Fruit fly (Drosophila melanogaster) whole organism, embryonic: Measurements from ENCODE around the gene CG18675.

Experiments
- BEAF-32 ChIP-seq: fragments of 200-800 bp; sonication (Bioruptor generic); optimal IDR thresholded peaks from 3 replicates; lab custom pipeline; 2017; ENCODE audit warnings: missing biosample characterization, missing genetic modification characterization, mild to moderate bottlenecking, moderate library complexity, missing genetic modification reagents
- CG10959 ChIP-seq: fragments of 200-800 bp; sonication (Bioruptor generic); IDR thresholded peaks from 2 replicates; pipeline ENCODE4 v1.3.6; 2022; ENCODE audit warnings: missing biosample characterization, missing genetic modification characterization
- CG10979 ChIP-seq: fragments of 200-800 bp; sonication (Bioruptor generic); optimal IDR thresholded peaks from 2 replicates; lab custom pipeline; 2018; ENCODE audit warnings: missing biosample characterization, mild to moderate bottlenecking, missing genetic modification characterization, moderate library complexity
- CG13287 ChIP-seq: fragments of 200-800 bp; sonication (Bioruptor generic); IDR thresholded peaks from 2 replicates; pipeline ENCODE4 v1.3.6; 2022; ENCODE audit warnings: missing biosample characterization, missing genetic modification characterization; ENCODE audit not compliant: partially characterized antibody
- CG13624 ChIP-seq: fragments of 200-800 bp; sonication (Bioruptor generic); optimal IDR thresholded peaks from 2 replicates; lab custom pipeline; 2016; ENCODE audit warnings: missing biosample characterization, missing genetic modification characterization
- CG14860 ChIP-seq: fragments of 200-800 bp; sonication (Bioruptor generic); IDR thresholded peaks from 3 replicates; pipeline ENCODE4 v1.3.6; 2022; ENCODE audit warnings: missing biosample characterization, missing genetic modification characterization; ENCODE audit not compliant: partially characterized antibody
- CG17361 ChIP-seq: fragments of 200-800 bp; sonication (Bioruptor generic); IDR thresholded peaks from 3 replicates; pipeline ENCODE4 v1.3.6; 2022; ENCODE audit warnings: missing biosample characterization, missing genetic modification characterization
- CG17829 ChIP-seq: fragments of 200-800 bp; optimal IDR thresholded peaks from 2 replicates; lab custom pipeline; 2019; ENCODE audit warnings: missing biosample characterization, mild to moderate bottlenecking, missing genetic modification characterization, moderate library complexity
- CG2712 ChIP-seq: fragments of 200-800 bp; optimal IDR thresholded peaks from 3 replicates; lab custom pipeline; 2019; ENCODE audit warnings: missing biosample characterization, mild to moderate bottlenecking, missing genetic modification characterization, moderate library complexity
- CG30020 ChIP-seq: fragments of 200-800 bp; optimal IDR thresholded peaks from 2 replicates; lab custom pipeline; 2019; ENCODE audit warnings: missing biosample characterization, mild to moderate bottlenecking, missing genetic modification characterization, moderate library complexity
- CG30403 ChIP-seq: fragments of 200-800 bp; sonication (Bioruptor generic); optimal IDR thresholded peaks from 3 replicates; lab custom pipeline; 2016; ENCODE audit warnings: missing biosample characterization, missing genetic modification characterization
- CG4328 ChIP-seq: fragments of 200-800 bp; sonication (Bioruptor generic); optimal IDR thresholded peaks from 3 replicates; lab custom pipeline; 2017; ENCODE audit warnings: missing biosample characterization, missing genetic modification reagents, missing genetic modification characterization
- CG43689 ChIP-seq: fragments of 200-800 bp; sonication (Bioruptor generic); IDR thresholded peaks from 2 replicates; pipeline ENCODE4 v1.3.6; 2022; ENCODE audit warnings: missing biosample characterization, missing genetic modification characterization
- CG6683 ChIP-seq: fragments of 200-800 bp; sonication (Bioruptor generic); optimal IDR thresholded peaks from 2 replicates; lab custom pipeline; 2017; ENCODE audit warnings: missing biosample characterization, mild to moderate bottlenecking, missing genetic modification characterization, missing genetic modification reagents
- CG7839 ChIP-seq: fragments of 200-800 bp; sonication (Bioruptor generic); optimal IDR thresholded peaks from 3 replicates; lab custom pipeline; 2018; ENCODE audit warnings: missing biosample characterization, mild to moderate bottlenecking, missing genetic modification characterization, moderate library complexity
- CG9797 ChIP-seq: fragments of 200-800 bp; sonication (Bioruptor generic); optimal IDR thresholded peaks from 3 replicates; lab custom pipeline; 2018; ENCODE audit warnings: missing biosample characterization, mild to moderate bottlenecking, missing genetic modification characterization
- CrebB ChIP-seq: fragments of 200-800 bp; sonication (Bioruptor generic); optimal IDR thresholded peaks from 3 replicates; lab custom pipeline; 2018; ENCODE audit warnings: missing biosample characterization, mild to moderate bottlenecking, missing genetic modification characterization
- D ChIP-seq, 2 experiments: fragments of 200-800 bp in 1 of 2; fragments of >200 bp in 1 of 2; sonication (Bioruptor generic) in 1 of 2; optimal IDR thresholded peaks; 2 replicates in 1 of 2; 3 replicates in 1 of 2; lab custom pipeline; 2017; ENCODE audit warnings: mild to moderate bottlenecking in 1 of 2, missing biosample characterization in 1 of 2, missing genetic modification characterization in 1 of 2, missing genetic modification reagents in 1 of 2
- Dip3 ChIP-seq: fragments of 200-800 bp; sonication (Bioruptor generic); optimal IDR thresholded peaks from 3 replicates; lab custom pipeline; 2016; ENCODE audit warnings: missing biosample characterization, missing genetic modification characterization
- Dp ChIP-seq: fragments of 200-800 bp; sonication (Bioruptor generic); optimal IDR thresholded peaks from 2 replicates; lab custom pipeline; 2018; ENCODE audit warnings: missing biosample characterization, mild to moderate bottlenecking, missing genetic modification characterization, moderate library complexity
- E2f2 ChIP-seq: fragments of 200-800 bp; sonication (Bioruptor generic); IDR thresholded peaks from 2 replicates; pipeline ENCODE4 v1.3.6; 2022; ENCODE audit warnings: missing biosample characterization, missing genetic modification characterization
- Elba2 ChIP-seq: fragments of 200-800 bp; sonication (Bioruptor generic); optimal IDR thresholded peaks from 3 replicates; lab custom pipeline; 2016; ENCODE audit warnings: missing biosample characterization, missing genetic modification characterization
- HHEX ChIP-seq: fragments of 200-800 bp; sonication (Bioruptor generic); optimal IDR thresholded peaks from 3 replicates; lab custom pipeline; 2017; ENCODE audit warnings: missing biosample characterization, mild to moderate bottlenecking, missing genetic modification characterization, missing genetic modification reagents
- HLH3B ChIP-seq: fragments of 200-800 bp; sonication (Bioruptor generic); IDR thresholded peaks from 2 replicates; pipeline ENCODE4 v1.3.6; 2022; ENCODE audit warnings: missing biosample characterization, missing genetic modification characterization
- HLH4C ChIP-seq: fragments of 200-800 bp; sonication (Bioruptor generic); IDR thresholded peaks from 3 replicates; pipeline ENCODE4 v1.3.6; 2022; ENCODE audit warnings: missing biosample characterization, missing genetic modification characterization; ENCODE audit not compliant: partially characterized antibody
- Hand ChIP-seq: fragments of 200-800 bp; sonication (Bioruptor generic); optimal IDR thresholded peaks from 2 replicates; lab custom pipeline; 2017; ENCODE audit warnings: mild to moderate bottlenecking, missing biosample characterization, missing genetic modification reagents, missing genetic modification characterization
- Hr78 ChIP-seq, 2 experiments: fragments of 200-800 bp in 1 of 2; fragments of >200 bp in 1 of 2; sonication (Bioruptor generic) in 1 of 2; optimal IDR thresholded peaks; 2 replicates each; lab custom pipeline; 2017 to 2019; ENCODE audit warnings: missing biosample characterization in 2 of 2, missing genetic modification characterization in 2 of 2, mild to moderate bottlenecking in 1 of 2, moderate library complexity in 1 of 2
- Jarid2 ChIP-seq: fragments of 200-800 bp; sonication (Bioruptor generic); optimal IDR thresholded peaks from 3 replicates; lab custom pipeline; 2017; ENCODE audit warnings: mild to moderate bottlenecking, missing biosample characterization, missing genetic modification reagents, missing genetic modification characterization
- MESR4 ChIP-seq: fragments of 200-800 bp; sonication (Bioruptor generic); optimal IDR thresholded peaks from 2 replicates; lab custom pipeline; 2018; ENCODE audit warnings: missing biosample characterization, mild to moderate bottlenecking, missing genetic modification characterization, moderate library complexity
- Med ChIP-seq: fragments of 200-800 bp; sonication (Bioruptor generic); peaks from one replicate; lab custom pipeline; 2016; ENCODE audit warnings: missing biosample characterization, missing genetic modification characterization, mild to moderate bottlenecking, inconsistent platforms, moderate library complexity
- NFAT ChIP-seq: fragments of 200-800 bp; sonication (Bioruptor generic); IDR thresholded peaks from 2 replicates; pipeline ENCODE4 v1.3.6; 2022; ENCODE audit warnings: missing biosample characterization, missing genetic modification characterization
- Opbp ChIP-seq: fragments of 200-800 bp; sonication (Bioruptor generic); IDR thresholded peaks from 3 replicates; pipeline ENCODE4 v1.3.6; 2022; ENCODE audit warnings: missing biosample characterization, missing genetic modification characterization; ENCODE audit not compliant: partially characterized antibody
- Sox102F ChIP-seq: fragments of 200-800 bp; sonication (Bioruptor generic); optimal IDR thresholded peaks from 2 replicates; lab custom pipeline; 2018; ENCODE audit warnings: missing biosample characterization, mild to moderate bottlenecking, missing genetic modification characterization, moderate library complexity
- TFAM ChIP-seq: fragments of 200-800 bp; sonication (Bioruptor generic); optimal IDR thresholded peaks from 2 replicates; lab custom pipeline; 2017; ENCODE audit warnings: missing biosample characterization, missing genetic modification characterization, inconsistent platforms
- chm ChIP-seq: fragments of 200-800 bp; sonication (Bioruptor generic); IDR thresholded peaks from 2 replicates; pipeline ENCODE4 v1.3.6; 2022; ENCODE audit warnings: missing biosample characterization, missing genetic modification characterization
- crc ChIP-seq: fragments of 200-800 bp; sonication (Bioruptor generic); optimal IDR thresholded peaks from 2 replicates; lab custom pipeline; 2016; ENCODE audit warnings: missing biosample characterization, missing genetic modification characterization
- danr ChIP-seq: fragments of 200-800 bp; sonication (Bioruptor generic); IDR thresholded peaks from 2 replicates; pipeline ENCODE4 v1.3.6; 2022; ENCODE audit warnings: missing biosample characterization, missing genetic modification characterization
- dysf ChIP-seq: fragments of 200-800 bp; sonication (Bioruptor generic); IDR thresholded peaks from 3 replicates; pipeline ENCODE4 v1.3.6; 2022; ENCODE audit warnings: missing biosample characterization, missing genetic modification characterization
- esg ChIP-seq: fragments of 200-800 bp; sonication (Bioruptor generic); conservative IDR thresholded peaks from 2 replicates; pipeline ENCODE4 v1.3.6; 2022; ENCODE audit warnings: missing biosample characterization, missing genetic modification characterization
- fd3F ChIP-seq: fragments of 200-800 bp; sonication (Bioruptor generic); optimal IDR thresholded peaks from 2 replicates; lab custom pipeline; 2018; ENCODE audit warnings: missing biosample characterization, mild to moderate bottlenecking, missing genetic modification characterization, moderate library complexity
- fru ChIP-seq: fragments of >200 bp; optimal IDR thresholded peaks from 2 replicates; lab custom pipeline; 2017
- ham ChIP-seq: fragments of 200-800 bp; sonication (Bioruptor generic); IDR thresholded peaks from 2 replicates; pipeline ENCODE4 v1.3.6; 2022; ENCODE audit warnings: missing biosample characterization, missing genetic modification characterization
- jumu ChIP-seq: fragments of 200-800 bp; sonication (Bioruptor generic); optimal IDR thresholded peaks from 3 replicates; lab custom pipeline; 2016; ENCODE audit warnings: missing biosample characterization, missing genetic modification characterization
- nau ChIP-seq: fragments of 200-800 bp; sonication (Bioruptor generic); optimal IDR thresholded peaks from 3 replicates; lab custom pipeline; 2017; ENCODE audit warnings: missing biosample characterization, mild to moderate bottlenecking, missing genetic modification characterization, missing genetic modification reagents
- peb ChIP-seq: fragments of 200-800 bp; sonication (Bioruptor generic); IDR thresholded peaks from 2 replicates; pipeline ENCODE4 v1.3.6; 2022; ENCODE audit warnings: missing biosample characterization, missing genetic modification characterization
- pros ChIP-seq: fragments of 200-800 bp; sonication (Bioruptor generic); optimal IDR thresholded peaks from 3 replicates; lab custom pipeline; 2019; ENCODE audit warnings: missing biosample characterization, mild to moderate bottlenecking, missing genetic modification characterization, moderate library complexity
- pzg ChIP-seq: fragments of 200-800 bp; sonication (Bioruptor generic); optimal IDR thresholded peaks from 3 replicates; lab custom pipeline; 2018; ENCODE audit warnings: missing biosample characterization, mild to moderate bottlenecking, missing genetic modification characterization, moderate library complexity
- sens-2 ChIP-seq: fragments of 200-800 bp; sonication (Bioruptor generic); IDR thresholded peaks from 2 replicates; pipeline ENCODE4 v1.3.6; 2022; ENCODE audit warnings: missing biosample characterization, missing genetic modification characterization
- stwl ChIP-seq: fragments of 200-800 bp; sonication (Bioruptor generic); optimal IDR thresholded peaks from 3 replicates; lab custom pipeline; 2018; ENCODE audit warnings: missing biosample characterization, mild to moderate bottlenecking, missing genetic modification characterization, moderate library complexity
- tna ChIP-seq: fragments of 200-800 bp; sonication (Bioruptor generic); IDR thresholded peaks from 2 replicates; pipeline ENCODE4 v1.3.6; 2022; ENCODE audit warnings: missing biosample characterization, missing genetic modification characterization; ENCODE audit not compliant: partially characterized antibody

The CG18675 gene

DNA sequence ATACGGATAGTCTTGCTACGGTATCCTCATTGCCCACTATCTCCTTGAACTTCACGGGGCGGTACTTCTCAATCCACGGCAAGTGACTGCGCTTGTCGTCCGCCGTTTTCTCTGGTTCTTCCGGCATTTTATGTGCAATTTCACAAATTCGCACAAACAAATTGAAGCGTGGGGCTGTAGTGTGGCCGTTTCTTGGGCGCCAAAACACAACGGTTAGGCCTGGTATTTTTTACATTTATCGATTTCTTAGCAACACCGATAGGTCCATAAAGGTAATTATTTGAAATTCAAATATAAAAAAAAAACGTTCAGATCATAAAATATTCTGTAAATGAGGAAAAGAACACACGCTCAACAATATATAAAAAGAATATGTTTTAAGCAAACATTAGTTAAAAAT lies 37.8 kb upstream of the CG18675 start, which contains the start of gene RfC4 (continued):
- TF ChIP-seq Hr78 (GFP tag; optimal IDR thresholded peaks at IDR 0.05; lab: Kevin White, UChicago) (no peak), fru (lab: Kevin White, UChicago) (no peak), CrebB (tag; lab: Kevin White, UChicago) (no peak), CG17361 (GFP tag; lab: Robert Waterston, UW) (0 out of 3 replicates have a peak, but pooled peaks have one; percentile 18), sens-2 (GFP tag; lab: Robert Waterston, UW) (no peak), ham (no peak), HLH3B (GFP tag; lab: Robert Waterston, UW) (no peak), dysf (no peak), CG9797 (GFP tag; lab: Kevin White, UChicago) (peak; percentile 72), BEAF-32 (GFP tag; lab: Kevin White, UChicago) (peak; percentile 50), Dip3 (no peak), CG6683 (GFP tag; lab: Kevin White, UChicago) (no peak), pros (GFP tag; lab: Kevin White, UChicago) (no peak), CG13624 (no peak), Med (GFP tag; lab: Kevin White, UChicago) (peak; percentile 53), CG14860 (GFP tag; lab: Robert Waterston, UW) (no peak), MESR4 (GFP tag; lab: Kevin White, UChicago) (peak; percentile 27), Dp (peak; percentile 88), chm (GFP tag; lab: Robert Waterston, UW) (no peak), danr (GFP tag; lab: Robert Waterston, UW) (no peak), fd3F (GFP tag; lab: Kevin White, UChicago) (no peak), Sox102F (no peak), nau (no peak), HHEX (no peak), CG43689 (GFP tag; lab: Robert Waterston, UW) (no peak), TFAM (GFP tag; lab: Kevin White, UChicago) (no peak), D (optimal IDR thresholded peaks at IDR 0.05; lab: Kevin White, UChicago) (no peak), D (GFP tag; optimal IDR thresholded peaks at IDR 0.05; lab: Kevin White, UChicago) (no peak), esg (GFP tag; lab: Robert Waterston, UW) (no peak), Opbp (GFP tag; lab: Robert Waterston, UW) (peak; percentile 23; the same call in 2 of the 3 replicates), Jarid2 (no peak), crc (GFP tag; lab: Kevin White, UChicago) (no peak), CG17829 (no peak), E2f2 (GFP tag; lab: Robert Waterston, UW) (peak; percentile 89), peb (no peak), pzg (GFP tag; lab: Kevin White, UChicago) (peak; percentile 63), Hand (GFP tag; lab: Kevin White, UChicago) (no peak), jumu (GFP tag; lab: Kevin White, UChicago) (no peak), CG2712 (no peak), NFAT (no peak), tna (no peak), CG4328 (GFP tag; lab: Kevin White, UChicago) (no peak), CG10979 (tag; lab: Kevin White, UChicago) (no peak), stwl (tag; lab: Kevin White, UChicago) (peak; percentile 22), CG30020 (tag; lab: Kevin White, UChicago) (no peak), CG30403 (GFP tag; lab: Kevin White, UChicago) (no peak), Elba2 (GFP tag; lab: Kevin White, UChicago) (no peak), CG10959 (GFP tag; lab: Robert Waterston, UW) (no peak), CG13287 (peak; percentile 36; the same call in 1 of the 2 replicates), HLH4C (GFP tag; lab: Robert Waterston, UW) (peak; percentile 41), CG7839 (tag; lab: Kevin White, UChicago) (no peak)
